Worm (Caenorhabditis elegans): ENCODE measurements around the gene nspg-13.

The nspg-13 gene

DNA sequence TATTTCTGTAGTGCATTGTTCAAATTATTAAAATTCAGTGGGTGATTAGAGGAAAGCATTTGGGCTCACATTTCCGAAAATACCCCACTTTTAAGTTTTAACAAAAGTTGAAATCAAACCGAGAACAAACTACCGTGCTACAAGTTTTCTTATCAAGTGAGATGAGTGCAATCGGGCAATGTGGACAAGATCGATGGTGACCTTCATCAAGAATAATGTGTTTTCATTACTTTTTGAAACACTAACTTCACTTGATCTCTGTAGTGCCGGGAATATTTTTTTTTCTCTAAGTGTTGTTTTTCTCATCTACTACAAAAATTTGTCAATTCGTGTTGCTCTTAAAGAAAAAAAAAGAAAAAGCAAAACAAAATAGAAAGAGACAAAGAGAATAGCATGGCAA, 46.2 kb upstream of the nspg-13 start:
- TF ChIP-seq ceh-27 (GFP tag; optimal IDR thresholded peaks at IDR 0.05), result no peak
- no peak for TF ChIP-seq Y56A3A.18 (GFP tag; IDR thresholded peaks at IDR 0.05)
- no peak for TF ChIP-seq bed-2 (GFP tag; IDR thresholded peaks at IDR 0.05)
- TF ChIP-seq ceh-58 (GFP tag; IDR thresholded peaks at IDR 0.05), result no peak
- no peak for TF ChIP-seq F23B12.7 (tag; optimal IDR thresholded peaks at IDR 0.05; ENCODE audit: insufficient read depth)
- TF ChIP-seq ztf-22 (GFP tag; optimal IDR thresholded peaks at IDR 0.05), result no peak
- no peak for TF ChIP-seq snpc-4 (GFP tag; optimal IDR thresholded peaks at IDR 0.05)
- TF ChIP-seq snpc-4 (tag; optimal IDR thresholded peaks at IDR 0.05), result no peak
- TF ChIP-seq chd-7 (tag; optimal IDR thresholded peaks at IDR 0.05), result no peak
- TF ChIP-seq sea-2 (GFP tag; IDR thresholded peaks at IDR 0.05), result no peak
- no peak for TF ChIP-seq ama-1 (optimal IDR thresholded peaks at IDR 0.05)
- TF ChIP-seq ama-1 (GFP tag; optimal IDR thresholded peaks at IDR 0.05), result no peak
- no peak for TF ChIP-seq madf-6 (GFP tag; IDR thresholded peaks at IDR 0.05)
- TF ChIP-seq tlf-1 (GFP tag; optimal IDR thresholded peaks at IDR 0.05), result no peak
- TF ChIP-seq hsf-1 (GFP tag; IDR thresholded peaks at IDR 0.05), result no peak
- no peak for TF ChIP-seq egl-18 (GFP tag; IDR thresholded peaks at IDR 0.05)
- no peak for TF ChIP-seq T26A5.8 (tag; optimal IDR thresholded peaks at IDR 0.05)
- no peak for TF ChIP-seq hlh-26 (GFP tag; conservative IDR thresholded peaks at IDR 0.05)
- TF ChIP-seq ceh-100 (GFP tag; IDR thresholded peaks at IDR 0.05), result no peak

DNA sequence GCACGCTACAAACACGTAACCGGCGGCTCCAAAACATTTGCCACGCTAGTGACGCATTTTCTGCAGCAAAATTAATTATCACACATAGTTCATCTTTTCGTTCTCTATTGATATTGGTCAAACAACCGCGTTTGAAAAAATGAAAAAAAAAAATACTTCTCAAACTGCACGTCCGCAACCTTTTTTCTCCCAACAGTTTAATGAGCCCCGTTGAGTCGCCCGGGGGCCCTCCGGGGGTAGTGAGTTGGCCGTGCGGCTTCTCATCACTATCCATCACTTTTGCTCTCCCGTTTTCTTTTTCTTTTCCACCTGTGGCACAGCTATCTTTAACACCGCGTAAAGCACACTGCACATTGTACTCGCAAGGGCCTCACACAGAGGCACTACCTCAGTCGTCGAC, 45.6 kb upstream of the nspg-13 start:
- TF ChIP-seq nhr-80 (tag; optimal IDR thresholded peaks at IDR 0.05) (peak; percentile 17), zfh-2 (GFP tag; conservative IDR thresholded peaks at IDR 0.05) (0 out of 2 replicates have a peak, but pooled peaks have one; percentile 35), mxl-1 (tag; optimal IDR thresholded peaks at IDR 0.05) (no peak), dox-1 (GFP tag; IDR thresholded peaks at IDR 0.05) (0 out of 2 replicates have a peak, but pooled peaks have one; percentile 45), sea-2 (GFP tag; IDR thresholded peaks at IDR 0.05) (no peak), aptf-3 (GFP tag; IDR thresholded peaks at IDR 0.05) (0 out of 2 replicates have a peak, but pooled peaks have one; percentile 44), F39B2.1 (GFP tag; IDR thresholded peaks at IDR 0.05) (no peak), madf-8 (GFP tag; conservative IDR thresholded peaks at IDR 0.05) (no peak), F52B5.7 (tag; optimal IDR thresholded peaks at IDR 0.05) (no peak), ztf-28 (GFP tag; IDR thresholded peaks at IDR 0.05) (no peak), die-1 (tag; optimal IDR thresholded peaks at IDR 0.05) (no peak), hmg-20 (GFP tag; IDR thresholded peaks at IDR 0.05) (no peak), mes-4 (tag; optimal IDR thresholded peaks at IDR 0.05) (no peak), ccch-3 (GFP tag; optimal IDR thresholded peaks at IDR 0.05) (no peak), bed-2 (GFP tag; IDR thresholded peaks at IDR 0.05) (no peak), nfyb-1 (GFP tag; IDR thresholded peaks at IDR 0.05) (no peak), lin-54 (GFP tag; optimal IDR thresholded peaks at IDR 0.05) (no peak), ztf-22 (GFP tag; optimal IDR thresholded peaks at IDR 0.05) (no peak), snpc-4 (GFP tag; optimal IDR thresholded peaks at IDR 0.05) (no peak), snpc-4 (tag; optimal IDR thresholded peaks at IDR 0.05) (no peak), rpc-1 (optimal IDR thresholded peaks at IDR 0.05) (no peak), rpc-1 (tag; optimal IDR thresholded peaks at IDR 0.05) (no peak)

DNA sequence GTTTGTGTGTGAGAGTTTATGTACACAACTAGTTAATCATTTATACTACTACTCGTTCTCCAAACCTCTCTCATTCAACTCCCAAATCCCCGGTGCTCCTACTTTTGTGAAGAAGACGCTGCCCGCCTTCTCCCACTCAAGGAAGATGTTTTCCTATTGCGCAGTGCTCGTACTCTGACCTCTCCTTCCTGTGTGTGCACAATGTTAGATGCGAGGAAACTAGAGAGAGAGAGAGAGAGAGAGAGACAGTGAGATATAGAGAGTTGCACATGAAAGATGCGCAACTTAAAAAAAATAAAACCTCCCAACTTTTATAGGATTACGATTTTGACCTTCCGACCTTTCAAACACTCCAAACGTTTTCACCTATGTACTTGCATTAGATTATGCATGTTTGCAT, 44.5 kb upstream of the nspg-13 start:
- no peak for TF ChIP-seq F23B12.7 (tag; optimal IDR thresholded peaks at IDR 0.05; ENCODE audit: insufficient read depth)
- no peak for TF ChIP-seq nhr-27 (tag; optimal IDR thresholded peaks at IDR 0.05)
- no peak for TF ChIP-seq F33H1.4 (GFP tag; IDR thresholded peaks at IDR 0.05)
- TF ChIP-seq snpc-1.3 (tag; optimal IDR thresholded peaks at IDR 0.05; ENCODE audit: insufficient read depth), result no peak
- TF ChIP-seq Y53G8AR.9 (GFP tag; conservative IDR thresholded peaks at IDR 0.05), result no peak
- no peak for TF ChIP-seq tlf-1 (GFP tag; optimal IDR thresholded peaks at IDR 0.05)
- TF ChIP-seq ztf-26 (tag; optimal IDR thresholded peaks at IDR 0.05), result no peak
- no peak for TF ChIP-seq somi-1 (GFP tag; optimal IDR thresholded peaks at IDR 0.05)
- TF ChIP-seq ceh-27 (GFP tag; optimal IDR thresholded peaks at IDR 0.05), result peak; percentile 15
- TF ChIP-seq aptf-3 (GFP tag; IDR thresholded peaks at IDR 0.05), result no peak
- TF ChIP-seq hmg-1.2 (GFP tag; IDR thresholded peaks at IDR 0.05), result peak; percentile 33; the same call in 1 of the 2 replicates
- no peak for TF ChIP-seq gei-17 (GFP tag; optimal IDR thresholded peaks at IDR 0.05)
